Fruit fly (Drosophila melanogaster) whole organism, embryonic: Measurements from ENCODE around the gene Hs2st.
A peak's percentile ranks its signal among the peaks of the same experiment; 100 is the strongest.

ENCODE experiments used
- Ada2b ChIP-seq: fragments of 200-800 bp; sonication (Bioruptor generic); IDR thresholded peaks from 2 replicates; pipeline ENCODE4 v1.3.6; 2022; ENCODE audit warnings: missing biosample characterization, missing genetic modification characterization
- Awh ChIP-seq: fragments of 200-800 bp; sonication (Bioruptor generic); IDR thresholded peaks from 2 replicates; pipeline ENCODE4, ENCODE4 v1.3.6; 2022; ENCODE audit warnings: missing biosample characterization, missing genetic modification characterization
- BEAF-32 ChIP-seq: fragments of 200-800 bp; sonication (Bioruptor generic); optimal IDR thresholded peaks from 3 replicates; lab custom pipeline; 2017; ENCODE audit warnings: missing biosample characterization, missing genetic modification characterization, mild to moderate bottlenecking, moderate library complexity, missing genetic modification reagents
- Blimp-1 ChIP-seq: fragments of 200-800 bp; sonication (Bioruptor generic); optimal IDR thresholded peaks from 3 replicates; lab custom pipeline; 2018; ENCODE audit warnings: missing biosample characterization, missing genetic modification characterization, mild to moderate bottlenecking, moderate library complexity, missing genetic modification reagents
- CG10209 ChIP-seq: fragments of 200-800 bp; sonication (Bioruptor generic); optimal IDR thresholded peaks from 3 replicates; lab custom pipeline; 2017; ENCODE audit warnings: missing biosample characterization, mild to moderate bottlenecking, missing genetic modification characterization, missing genetic modification reagents
- CG10267 ChIP-seq: fragments of 200-800 bp; sonication (Bioruptor generic); optimal IDR thresholded peaks from 2 replicates; lab custom pipeline; 2018; ENCODE audit warnings: missing biosample characterization, mild to moderate bottlenecking, missing genetic modification characterization, moderate library complexity
- CG10565 ChIP-seq: fragments of 200-800 bp; sonication (Bioruptor generic); optimal IDR thresholded peaks from 3 replicates; lab custom pipeline; 2016; ENCODE audit warnings: missing biosample characterization, mild to moderate bottlenecking, missing genetic modification characterization
- CG12155 ChIP-seq: fragments of 200-800 bp; sonication (Bioruptor generic); optimal IDR thresholded peaks from 3 replicates; lab custom pipeline; 2016; ENCODE audit warnings: missing biosample characterization, missing genetic modification characterization
- CG12942 ChIP-seq: fragments of 200-800 bp; sonication (Bioruptor generic); optimal IDR thresholded peaks from 3 replicates; lab custom pipeline; 2016; ENCODE audit warnings: missing biosample characterization, missing genetic modification characterization
- CG13894 ChIP-seq: fragments of 200-800 bp; sonication (Bioruptor generic); optimal IDR thresholded peaks from 3 replicates; lab custom pipeline; 2018; ENCODE audit warnings: missing biosample characterization, mild to moderate bottlenecking, missing genetic modification characterization, moderate library complexity
- CG2120 ChIP-seq: fragments of 200-800 bp; sonication (Bioruptor generic); optimal IDR thresholded peaks from 3 replicates; lab custom pipeline; 2016; ENCODE audit warnings: missing biosample characterization, missing genetic modification characterization
- CG33557 ChIP-seq: fragments of 200-800 bp; sonication (Bioruptor generic); optimal IDR thresholded peaks from 2 replicates; lab custom pipeline; 2019; ENCODE audit warnings: missing biosample characterization, mild to moderate bottlenecking, missing genetic modification characterization, moderate library complexity
- CG3995 ChIP-seq: fragments of 200-800 bp; sonication (Bioruptor generic); optimal IDR thresholded peaks from 3 replicates; lab custom pipeline; 2016; ENCODE audit warnings: missing biosample characterization, missing genetic modification characterization
- CG42726 ChIP-seq: fragments of 200-800 bp; sonication (Bioruptor generic); IDR thresholded peaks from 2 replicates; pipeline ENCODE4 v1.3.6; 2022; ENCODE audit warnings: missing biosample characterization, missing genetic modification characterization; ENCODE audit not compliant: partially characterized antibody
- CG4360 ChIP-seq: fragments of 200-800 bp; sonication (Bioruptor generic); IDR thresholded peaks from 2 replicates; pipeline ENCODE4 v1.3.6; 2022; ENCODE audit warnings: missing biosample characterization, missing genetic modification characterization
- CG5953 ChIP-seq: fragments of 200-800 bp; sonication (Bioruptor generic); IDR thresholded peaks from 2 replicates; pipeline ENCODE4 v1.3.6; 2022; ENCODE audit warnings: missing biosample characterization, missing genetic modification characterization
- CG6654 ChIP-seq: fragments of 200-800 bp; sonication (Bioruptor generic); optimal IDR thresholded peaks from 2 replicates; lab custom pipeline; 2017; ENCODE audit warnings: missing biosample characterization, mild to moderate bottlenecking, missing genetic modification characterization
- CG6683 ChIP-seq: fragments of 200-800 bp; sonication (Bioruptor generic); optimal IDR thresholded peaks from 2 replicates; lab custom pipeline; 2017; ENCODE audit warnings: missing biosample characterization, mild to moderate bottlenecking, missing genetic modification characterization, missing genetic modification reagents
- CG7271 ChIP-seq: fragments of 200-800 bp; sonication (Bioruptor generic); optimal IDR thresholded peaks from 2 replicates; lab custom pipeline; 2018; ENCODE audit warnings: missing biosample characterization, mild to moderate bottlenecking, missing genetic modification characterization, moderate library complexity
- CG7928 ChIP-seq: fragments of 200-800 bp; sonication (Bioruptor generic); optimal IDR thresholded peaks from 2 replicates; lab custom pipeline; 2017; ENCODE audit warnings: missing biosample characterization, mild to moderate bottlenecking, missing genetic modification characterization
- CG7987 ChIP-seq: fragments of 200-800 bp; sonication (Bioruptor generic); optimal IDR thresholded peaks from 2 replicates; lab custom pipeline; 2018; ENCODE audit warnings: missing biosample characterization, mild to moderate bottlenecking, missing genetic modification characterization, moderate library complexity
- CG9437 ChIP-seq: fragments of 200-800 bp; sonication (Bioruptor generic); optimal IDR thresholded peaks from 2 replicates; lab custom pipeline; 2018; ENCODE audit warnings: missing biosample characterization, mild to moderate bottlenecking, missing genetic modification characterization
- CG9797 ChIP-seq: fragments of 200-800 bp; sonication (Bioruptor generic); optimal IDR thresholded peaks from 3 replicates; lab custom pipeline; 2018; ENCODE audit warnings: missing biosample characterization, mild to moderate bottlenecking, missing genetic modification characterization
- CoRest ChIP-seq: fragments of 200-800 bp; sonication (Bioruptor generic); optimal IDR thresholded peaks from 3 replicates; lab custom pipeline; 2018; ENCODE audit warnings: missing biosample characterization, mild to moderate bottlenecking, missing genetic modification characterization, moderate library complexity
- D19B ChIP-seq: fragments of 200-800 bp; sonication (Bioruptor generic); optimal IDR thresholded peaks from 2 replicates; lab custom pipeline; 2017; ENCODE audit warnings: missing biosample characterization, mild to moderate bottlenecking, missing genetic modification characterization
- Dip2 ChIP-seq: fragments of 200-800 bp; sonication (Bioruptor generic); IDR thresholded peaks from 2 replicates; pipeline ENCODE4 v1.3.6; 2022; ENCODE audit warnings: missing biosample characterization, missing genetic modification characterization
- Dip3 ChIP-seq: fragments of 200-800 bp; sonication (Bioruptor generic); optimal IDR thresholded peaks from 3 replicates; lab custom pipeline; 2016; ENCODE audit warnings: missing biosample characterization, missing genetic modification characterization
- Doc3 ChIP-seq: fragments of 200-800 bp; sonication (Bioruptor generic); IDR thresholded peaks from 3 replicates; pipeline ENCODE4 v1.3.6; 2022; ENCODE audit warnings: missing biosample characterization, missing genetic modification characterization; ENCODE audit not compliant: partially characterized antibody
- Dp ChIP-seq: fragments of 200-800 bp; sonication (Bioruptor generic); optimal IDR thresholded peaks from 2 replicates; lab custom pipeline; 2018; ENCODE audit warnings: missing biosample characterization, mild to moderate bottlenecking, missing genetic modification characterization, moderate library complexity
- H15 ChIP-seq: fragments of 200-800 bp; sonication (Bioruptor generic); IDR thresholded peaks from 3 replicates; pipeline ENCODE4 v1.3.6; 2022; ENCODE audit warnings: missing biosample characterization, missing genetic modification characterization
- HLH4C ChIP-seq: fragments of 200-800 bp; sonication (Bioruptor generic); IDR thresholded peaks from 3 replicates; pipeline ENCODE4 v1.3.6; 2022; ENCODE audit warnings: missing biosample characterization, missing genetic modification characterization; ENCODE audit not compliant: partially characterized antibody
- Med ChIP-seq: fragments of 200-800 bp; sonication (Bioruptor generic); peaks from one replicate; lab custom pipeline; 2016; ENCODE audit warnings: missing biosample characterization, missing genetic modification characterization, mild to moderate bottlenecking, inconsistent platforms, moderate library complexity
- bbx ChIP-seq: fragments of 200-800 bp; sonication (Bioruptor generic); IDR thresholded peaks from 2 replicates; pipeline ENCODE4 v1.3.6; 2022; ENCODE audit warnings: missing biosample characterization, missing genetic modification characterization; ENCODE audit not compliant: partially characterized antibody
- ems ChIP-seq: fragments of 200-800 bp; sonication (Bioruptor generic); optimal IDR thresholded peaks from 3 replicates; lab custom pipeline; 2016; ENCODE audit warnings: missing biosample characterization, missing genetic modification characterization
- eyg ChIP-seq: fragments of 200-800 bp; sonication (Bioruptor generic); optimal IDR thresholded peaks from 3 replicates; lab custom pipeline; 2016; ENCODE audit warnings: missing biosample characterization, missing genetic modification characterization
- fd96Cb ChIP-seq: fragments of 200-800 bp; sonication (Bioruptor generic); optimal IDR thresholded peaks from 2 replicates; lab custom pipeline; 2018; ENCODE audit warnings: missing biosample characterization, mild to moderate bottlenecking, missing genetic modification characterization, moderate library complexity
- gfzf ChIP-seq: fragments of 200-800 bp; sonication (Bioruptor generic); optimal IDR thresholded peaks from 2 replicates; lab custom pipeline; 2016; ENCODE audit warnings: missing biosample characterization, mild to moderate bottlenecking, missing genetic modification characterization, moderate library complexity
- hb ChIP-seq: fragments of 200-800 bp; sonication (Bioruptor generic); IDR thresholded peaks from 3 replicates; pipeline ENCODE4 v1.3.6; 2022; ENCODE audit warnings: missing biosample characterization, missing genetic modification characterization; ENCODE audit not compliant: partially characterized antibody
- ind ChIP-seq: fragments of 200-800 bp; sonication (Bioruptor generic); optimal IDR thresholded peaks from 3 replicates; lab custom pipeline; 2016; ENCODE audit warnings: missing biosample characterization, missing genetic modification characterization
- mirr ChIP-seq: fragments of 200-800 bp; sonication (Bioruptor generic); optimal IDR thresholded peaks from 3 replicates; lab custom pipeline; 2018; ENCODE audit warnings: missing biosample characterization, mild to moderate bottlenecking, missing genetic modification characterization
- nau ChIP-seq: fragments of 200-800 bp; sonication (Bioruptor generic); optimal IDR thresholded peaks from 3 replicates; lab custom pipeline; 2017; ENCODE audit warnings: missing biosample characterization, mild to moderate bottlenecking, missing genetic modification characterization, missing genetic modification reagents
- pita ChIP-seq: fragments of 200-800 bp; sonication (Bioruptor generic); optimal IDR thresholded peaks from 2 replicates; lab custom pipeline; 2017; ENCODE audit warnings: missing biosample characterization, mild to moderate bottlenecking, missing genetic modification characterization
- row ChIP-seq: fragments of 200-800 bp; sonication (Bioruptor generic); IDR thresholded peaks from 3 replicates; pipeline ENCODE4 v1.3.6; 2022; ENCODE audit warnings: missing biosample characterization, missing genetic modification characterization
- sens-2 ChIP-seq: fragments of 200-800 bp; sonication (Bioruptor generic); IDR thresholded peaks from 2 replicates; pipeline ENCODE4 v1.3.6; 2022; ENCODE audit warnings: missing biosample characterization, missing genetic modification characterization
- slou ChIP-seq: fragments of 200-800 bp; sonication (Bioruptor generic); optimal IDR thresholded peaks from 3 replicates; lab custom pipeline; 2016; ENCODE audit warnings: missing biosample characterization, missing genetic modification characterization
- tin ChIP-seq: fragments of 200-800 bp; sonication (Bioruptor generic); optimal IDR thresholded peaks from 3 replicates; lab custom pipeline; 2016; ENCODE audit warnings: missing biosample characterization, missing genetic modification characterization
- vnd ChIP-seq: fragments of 200-800 bp; sonication (Bioruptor generic); IDR thresholded peaks from 3 replicates; pipeline ENCODE4 v1.3.6; 2022; ENCODE audit warnings: missing biosample characterization, missing genetic modification characterization; ENCODE audit not compliant: partially characterized antibody
- yki ChIP-seq: fragments of >200 bp; optimal IDR thresholded peaks from 3 replicates; lab custom pipeline; 2018
- zen ChIP-seq: fragments of 200-800 bp; sonication (Bioruptor generic); optimal IDR thresholded peaks from 3 replicates; lab custom pipeline; 2018; ENCODE audit warnings: missing biosample characterization, mild to moderate bottlenecking, missing genetic modification characterization, moderate library complexity
- zf30C ChIP-seq: fragments of 200-800 bp; sonication (Bioruptor generic); optimal IDR thresholded peaks from 3 replicates; lab custom pipeline; 2018; ENCODE audit warnings: missing biosample characterization, mild to moderate bottlenecking, missing genetic modification characterization

Hs2st gene

dm6 chr2L:19453381-19453780, 8.8 kb upstream of the Hs2st start, which contains the start of gene Top2 (continued):
- TF ChIP-seq CG12155 (GFP tag; lab: Kevin White, UChicago): peak; percentile 34
- TF ChIP-seq gfzf (GFP tag; lab: Kevin White, UChicago): peak; percentile 61
- TF ChIP-seq tin (GFP tag; lab: Kevin White, UChicago): peak; percentile 48
- TF ChIP-seq hb (GFP tag; lab: Robert Waterston, UW): peak; percentile 76
- TF ChIP-seq bbx (GFP tag; lab: Robert Waterston, UW): peak; percentile 84
- TF ChIP-seq CG4360: no peak
- peak; percentile 18 for TF ChIP-seq slou (GFP tag; lab: Kevin White, UChicago)
- peak; percentile 29 for TF ChIP-seq ems (GFP tag; lab: Kevin White, UChicago)
- peak; percentile 61 for TF ChIP-seq Doc3 (GFP tag; lab: Robert Waterston, UW)
- peak; percentile 35 for TF ChIP-seq ind (GFP tag; lab: Kevin White, UChicago)
- TF ChIP-seq H15: no peak
- peak; percentile 27; the same call in 1 of the 2 replicates for TF ChIP-seq Ada2b
- no peak for TF ChIP-seq zf30C
- TF ChIP-seq CG10209 (GFP tag; lab: Kevin White, UChicago): no peak
- TF ChIP-seq Dip3 (GFP tag; lab: Kevin White, UChicago): peak; percentile 22
- peak; percentile 18 for TF ChIP-seq CG7271
- no peak for TF ChIP-seq eyg (GFP tag; lab: Kevin White, UChicago)
- no peak for TF ChIP-seq sens-2 (GFP tag; lab: Robert Waterston, UW)
- peak; percentile 58 for TF ChIP-seq CG13894 (tag; lab: Kevin White, UChicago)
- no peak for TF ChIP-seq CG10565 (GFP tag; lab: Kevin White, UChicago)
- no peak for TF ChIP-seq mirr
- TF ChIP-seq CG10267 (tag; lab: Kevin White, UChicago): peak; percentile 90
- peak; percentile 69 for TF ChIP-seq CoRest (tag; lab: Kevin White, UChicago)
- TF ChIP-seq fd96Cb (tag; lab: Kevin White, UChicago): no peak
- peak; percentile 3 for TF ChIP-seq CG12942
- TF ChIP-seq CG5953 (GFP tag; lab: Robert Waterston, UW): no peak
- peak; percentile 48 for TF ChIP-seq zen
- no peak for TF ChIP-seq CG6683 (GFP tag; lab: Kevin White, UChicago)
- no peak for TF ChIP-seq CG6654 (GFP tag; lab: Kevin White, UChicago)
- peak; percentile 82 for TF ChIP-seq HLH4C
- TF ChIP-seq CG7987 (GFP tag; lab: Kevin White, UChicago): peak; percentile 72
- peak; percentile 92 for TF ChIP-seq Med (GFP tag; lab: Kevin White, UChicago)
- peak; percentile 95 for TF ChIP-seq pita (GFP tag; lab: Kevin White, UChicago)
- TF ChIP-seq CG2120: peak; percentile 58
- TF ChIP-seq CG42726 (GFP tag; lab: Robert Waterston, UW): peak; percentile 83
- no peak for TF ChIP-seq nau (GFP tag; lab: Kevin White, UChicago)
- no peak for TF ChIP-seq Blimp-1 (GFP tag; lab: Kevin White, UChicago)
- peak; percentile 63 for TF ChIP-seq CG7928 (GFP tag; lab: Kevin White, UChicago)
- no peak for TF ChIP-seq CG33557 (GFP tag; lab: Kevin White, UChicago)
- TF ChIP-seq yki (lab: Kevin White, UChicago): peak; percentile 21
- no peak for TF ChIP-seq Dip2 (GFP tag; lab: Robert Waterston, UW)
- TF ChIP-seq CG9437 (GFP tag; lab: Kevin White, UChicago): peak; percentile 5
- TF ChIP-seq D19B (GFP tag; lab: Kevin White, UChicago): no peak
- peak; percentile 92 for TF ChIP-seq BEAF-32 (GFP tag; lab: Kevin White, UChicago)
- TF ChIP-seq CG3995 (GFP tag; lab: Kevin White, UChicago): peak; percentile 100
- no peak for TF ChIP-seq Awh (GFP tag; lab: Robert Waterston, UW)
- TF ChIP-seq CG9797 (GFP tag; lab: Kevin White, UChicago): peak; percentile 66
- TF ChIP-seq row (GFP tag; lab: Robert Waterston, UW): peak; percentile 81
- TF ChIP-seq vnd (GFP tag; lab: Robert Waterston, UW): peak; percentile 77
- TF ChIP-seq Dp (GFP tag; lab: Kevin White, UChicago): peak; percentile 68
